Fruit fly (Drosophila melanogaster) whole organism, adult: Measurements from ENCODE around the gene RecQ4.

ENCODE experiments used
- CG14711 ChIP-seq: fragments of 200-800 bp; sonication (Bioruptor generic); optimal IDR thresholded peaks from 2 replicates; lab custom pipeline; 2018; ENCODE audit warnings: missing biosample characterization, mild to moderate bottlenecking, missing genetic modification characterization, moderate library complexity
- CG5204 ChIP-seq: fragments of 200-800 bp; sonication (Bioruptor generic); optimal IDR thresholded peaks from 2 replicates; lab custom pipeline; 2016; ENCODE audit warnings: missing biosample characterization, missing genetic modification characterization
- CG7101 ChIP-seq: fragments of 200-800 bp; sonication (Bioruptor generic); optimal IDR thresholded peaks from 2 replicates; lab custom pipeline; 2018; ENCODE audit warnings: missing biosample characterization, mild to moderate bottlenecking, missing genetic modification characterization, moderate library complexity
- pad ChIP-seq: fragments of 200-800 bp; sonication (Bioruptor generic); optimal IDR thresholded peaks from 3 replicates; lab custom pipeline; 2017; ENCODE audit warnings: missing biosample characterization, missing genetic modification characterization, mild to moderate bottlenecking, moderate library complexity, missing genetic modification reagents
- tj ChIP-seq: fragments of 200-800 bp; sonication (Bioruptor generic); optimal IDR thresholded peaks from 3 replicates; lab custom pipeline; 2017; ENCODE audit warnings: missing biosample characterization, mild to moderate bottlenecking, missing genetic modification characterization, moderate library complexity
- toe ChIP-seq: fragments of 200-800 bp; sonication (Bioruptor generic); optimal IDR thresholded peaks from 2 replicates; lab custom pipeline; 2016; ENCODE audit warnings: missing biosample characterization, missing genetic modification characterization

- TF ChIP-seq CG14711 (tag; lab: Kevin White, UChicago) (no peak), tj (GFP tag; lab: Kevin White, UChicago) (no peak), pad (no peak), CG5204 (GFP tag; lab: Kevin White, UChicago) (no peak), toe (GFP tag; lab: Kevin White, UChicago) (no peak), CG7101 (no peak)
These were observed 11.6 kb upstream of the RecQ4 start for dm6 chr3L:8187397-8187811.
